Worm (Caenorhabditis elegans) whole organism, L4/young adult: ENCODE data around the gene T20G5.12.

Experiments used
- W03F9.2 ChIP-seq: fragments of 150-350 bp; optimal IDR thresholded peaks from 2 replicates; lab custom pipeline; 2014; ENCODE audit warnings: missing biosample characterization, missing genetic modification characterization
- dao-5 ChIP-seq: sonication (generic microtip); optimal IDR thresholded peaks from 2 replicates; lab custom pipeline; 2016; ENCODE audit warnings: missing genotype, missing genetic modification characterization, moderate library complexity, missing compliant biosample characterization
- him-1 ChIP-seq: sonication (generic microtip); optimal IDR thresholded peaks from 2 replicates; lab custom pipeline; 2016; ENCODE audit warnings: missing genotype, missing genetic modification reagents, missing genetic modification characterization, missing compliant biosample characterization

- TF ChIP-seq him-1 (tag; lab: Kevin White, UChicago) (no peak), dao-5 (tag; lab: Kevin White, UChicago) (no peak), W03F9.2 (tag; lab: Kevin White, UChicago) (no peak)
Observed at ce11 chrIII:10152495-10152894, 48.9 kb upstream of the T20G5.12 start, which contains the start of gene nac-3.
